Fruit fly (Drosophila melanogaster) whole organism, prepupa: ENCODE results near the gene CG11811.

Source experiments
- Blimp-1 ChIP-seq: fragments of 200-800 bp; sonication (Bioruptor generic); optimal IDR thresholded peaks from 3 replicates; lab custom pipeline; 2017; ENCODE audit warnings: missing biosample characterization, missing genetic modification characterization, mild to moderate bottlenecking, moderate library complexity, missing genetic modification reagents
- CG10669 ChIP-seq: fragments of 200-800 bp; sonication (Bioruptor generic); optimal IDR thresholded peaks from 3 replicates; lab custom pipeline; 2018; ENCODE audit warnings: missing biosample characterization, mild to moderate bottlenecking, missing genetic modification characterization, moderate library complexity
- CG11294 ChIP-seq: fragments of 200-800 bp; sonication (Bioruptor generic); IDR thresholded peaks from 2 replicates; pipeline ENCODE4 v1.3.6; 2022; ENCODE audit warnings: missing biosample characterization, missing genetic modification characterization
- CG15336 ChIP-seq: fragments of 200-800 bp; sonication (Bioruptor generic); IDR thresholded peaks from 2 replicates; pipeline ENCODE4 v1.3.6; 2022; ENCODE audit warnings: missing biosample characterization, missing genetic modification characterization
- CG1621 ChIP-seq: fragments of 200-800 bp; sonication (Bioruptor generic); optimal IDR thresholded peaks from 3 replicates; lab custom pipeline; 2018; ENCODE audit warnings: missing biosample characterization, mild to moderate bottlenecking, missing genetic modification characterization
- CG16779 ChIP-seq: fragments of 200-800 bp; sonication (Bioruptor generic); optimal IDR thresholded peaks from 3 replicates; lab custom pipeline; 2017; ENCODE audit warnings: missing biosample characterization, mild to moderate bottlenecking, missing genetic modification characterization
- CG3032 ChIP-seq: fragments of 200-800 bp; optimal IDR thresholded peaks from 2 replicates; lab custom pipeline; 2019; ENCODE audit warnings: missing biosample characterization, mild to moderate bottlenecking, missing genetic modification characterization, moderate library complexity
- CG31627 ChIP-seq: fragments of 200-800 bp; sonication (Bioruptor generic); optimal IDR thresholded peaks from 3 replicates; lab custom pipeline; 2016; ENCODE audit warnings: missing biosample characterization, missing genetic modification characterization
- CG32006 ChIP-seq: fragments of 200-800 bp; sonication (Bioruptor generic); optimal IDR thresholded peaks from 3 replicates; lab custom pipeline; 2017; ENCODE audit warnings: missing biosample characterization, mild to moderate bottlenecking, missing genetic modification characterization
- CG34406 ChIP-seq: fragments of 200-800 bp; sonication (Bioruptor generic); optimal IDR thresholded peaks from 3 replicates; lab custom pipeline; 2016; ENCODE audit warnings: missing biosample characterization, missing genetic modification characterization
- CG3919 ChIP-seq: fragments of 200-800 bp; sonication (Bioruptor generic); optimal IDR thresholded peaks from 3 replicates; lab custom pipeline; 2016; ENCODE audit warnings: missing biosample characterization, missing genetic modification characterization
- CG4318 ChIP-seq: fragments of 200-800 bp; sonication (Bioruptor generic); optimal IDR thresholded peaks from 3 replicates; lab custom pipeline; 2017; ENCODE audit warnings: missing biosample characterization, mild to moderate bottlenecking, missing genetic modification characterization
- CG6163 ChIP-seq: fragments of 200-800 bp; sonication (Bioruptor generic); IDR thresholded peaks from 3 replicates; pipeline ENCODE4 v1.3.6; 2022; ENCODE audit warnings: missing biosample characterization, missing genetic modification characterization
- CG6276 ChIP-seq: fragments of 200-800 bp; sonication (Bioruptor generic); optimal IDR thresholded peaks from 2 replicates; lab custom pipeline; 2017; ENCODE audit warnings: missing biosample characterization, mild to moderate bottlenecking, missing genetic modification characterization
- CG6792 ChIP-seq: fragments of 200-800 bp; sonication (Bioruptor generic); optimal IDR thresholded peaks from 3 replicates; lab custom pipeline; 2016; ENCODE audit warnings: missing biosample characterization, missing genetic modification characterization
- CG6808 ChIP-seq: fragments of 200-800 bp; sonication (Bioruptor generic); optimal IDR thresholded peaks from 3 replicates; lab custom pipeline; 2017; ENCODE audit warnings: missing biosample characterization, missing genetic modification characterization, mild to moderate bottlenecking, moderate library complexity, missing genetic modification reagents
- CG6854 ChIP-seq: fragments of 200-800 bp; sonication (Bioruptor generic); optimal IDR thresholded peaks from 2 replicates; lab custom pipeline; 2017; ENCODE audit warnings: missing biosample characterization, mild to moderate bottlenecking, missing genetic modification characterization
- CG7368 ChIP-seq: fragments of 200-800 bp; sonication (Bioruptor generic); optimal IDR thresholded peaks from 3 replicates; lab custom pipeline; 2016; ENCODE audit warnings: missing biosample characterization, missing genetic modification characterization
- CG8119 ChIP-seq: fragments of 200-800 bp; sonication (Bioruptor generic); IDR thresholded peaks from 3 replicates; pipeline ENCODE4 v1.3.6; 2022; ENCODE audit warnings: missing biosample characterization, missing genetic modification characterization
- CG8319 ChIP-seq: fragments of 200-800 bp; sonication (Bioruptor generic); optimal IDR thresholded peaks from 3 replicates; lab custom pipeline; 2016; ENCODE audit warnings: missing biosample characterization, missing genetic modification characterization
- CG8632 ChIP-seq: fragments of 200-800 bp; sonication (Bioruptor generic); optimal IDR thresholded peaks from 3 replicates; lab custom pipeline; 2016; ENCODE audit warnings: missing biosample characterization, missing genetic modification characterization
- CG9139 ChIP-seq: fragments of 200-800 bp; sonication (Bioruptor generic); optimal IDR thresholded peaks from 3 replicates; lab custom pipeline; 2017; ENCODE audit warnings: missing biosample characterization, mild to moderate bottlenecking, missing genetic modification characterization
- Eip75B ChIP-seq: fragments of 200-800 bp; sonication (Bioruptor generic); optimal IDR thresholded peaks from 3 replicates; lab custom pipeline; 2016; ENCODE audit warnings: missing biosample characterization, missing genetic modification characterization
- Eip78C ChIP-seq: fragments of 200-800 bp; sonication (Bioruptor generic); peaks from one replicate; lab custom pipeline; 2016; ENCODE audit warnings: missing biosample characterization, missing genetic modification characterization
- Eip93F ChIP-seq: fragments of 200-800 bp; sonication (Bioruptor generic); optimal IDR thresholded peaks from 2 replicates; lab custom pipeline; 2016; ENCODE audit warnings: missing biosample characterization, mild to moderate bottlenecking, missing genetic modification characterization
- Ets96B ChIP-seq: fragments of 200-800 bp; optimal IDR thresholded peaks from 2 replicates; lab custom pipeline; 2019; ENCODE audit warnings: missing biosample characterization, mild to moderate bottlenecking, missing genetic modification characterization, moderate library complexity
- Gug ChIP-seq: fragments of 200-800 bp; sonication (Bioruptor generic); IDR thresholded peaks from 2 replicates; pipeline ENCODE4 v1.3.6; 2022; ENCODE audit warnings: missing biosample characterization, missing genetic modification characterization
- Hr4 ChIP-seq: fragments of 200-800 bp; sonication (Bioruptor generic); optimal IDR thresholded peaks from 3 replicates; lab custom pipeline; 2016; ENCODE audit warnings: missing biosample characterization, missing genetic modification characterization
- Met ChIP-seq: fragments of 200-800 bp; sonication (Bioruptor generic); optimal IDR thresholded peaks from 3 replicates; lab custom pipeline; 2016; ENCODE audit warnings: missing biosample characterization, missing genetic modification characterization
- OdsH ChIP-seq: fragments of 200-800 bp; sonication (Bioruptor generic); optimal IDR thresholded peaks from 3 replicates; lab custom pipeline; 2016; ENCODE audit warnings: missing biosample characterization, missing genetic modification characterization
- Smox ChIP-seq: fragments of 200-800 bp; sonication (Bioruptor generic); optimal IDR thresholded peaks from 3 replicates; lab custom pipeline; 2016; ENCODE audit warnings: missing biosample characterization, missing genetic modification characterization
- Sox102F ChIP-seq: fragments of 200-800 bp; sonication (Bioruptor generic); optimal IDR thresholded peaks from 2 replicates; lab custom pipeline; 2016; ENCODE audit warnings: missing biosample characterization, mild to moderate bottlenecking, missing genetic modification characterization
- Sox14 ChIP-seq: fragments of 200-800 bp; sonication (Bioruptor generic); optimal IDR thresholded peaks from 3 replicates; lab custom pipeline; 2016; ENCODE audit warnings: missing biosample characterization, missing genetic modification characterization
- achi ChIP-seq: fragments of 200-800 bp; sonication (Bioruptor generic); optimal IDR thresholded peaks from 3 replicates; lab custom pipeline; 2016; ENCODE audit warnings: missing biosample characterization, missing genetic modification characterization
- acj6 ChIP-seq: fragments of 200-800 bp; sonication (Bioruptor generic); optimal IDR thresholded peaks from 3 replicates; lab custom pipeline; 2016; ENCODE audit warnings: missing biosample characterization, missing genetic modification characterization
- dac ChIP-seq: fragments of 200-800 bp; sonication (Bioruptor generic); optimal IDR thresholded peaks from 2 replicates; lab custom pipeline; 2017; ENCODE audit warnings: missing biosample characterization, mild to moderate bottlenecking, missing genetic modification characterization
- dsx ChIP-seq: fragments of 200-800 bp; optimal IDR thresholded peaks from 3 replicates; lab custom pipeline; 2019; ENCODE audit warnings: missing biosample characterization, mild to moderate bottlenecking, missing genetic modification characterization, moderate library complexity; ENCODE audit not compliant: poor library complexity, severe bottlenecking
- eg ChIP-seq: fragments of 200-800 bp; sonication (Bioruptor generic); IDR thresholded peaks from 3 replicates; pipeline ENCODE4 v1.3.6; 2022; ENCODE audit warnings: missing biosample characterization, missing genetic modification characterization
- esn ChIP-seq: fragments of 200-800 bp; sonication (Bioruptor generic); optimal IDR thresholded peaks from 2 replicates; lab custom pipeline; 2016; ENCODE audit warnings: missing biosample characterization, mild to moderate bottlenecking, missing genetic modification characterization, moderate library complexity
- fd59A ChIP-seq: fragments of 200-800 bp; sonication (Bioruptor generic); optimal IDR thresholded peaks from 2 replicates; lab custom pipeline; 2017; ENCODE audit warnings: missing biosample characterization, mild to moderate bottlenecking, missing genetic modification characterization, missing genetic modification reagents
- fd85E ChIP-seq: fragments of 200-800 bp; sonication (Bioruptor generic); optimal IDR thresholded peaks from 3 replicates; lab custom pipeline; 2016; ENCODE audit warnings: missing biosample characterization, missing genetic modification characterization
- fkh ChIP-seq: fragments of 200-800 bp; sonication (Bioruptor generic); optimal IDR thresholded peaks from 3 replicates; lab custom pipeline; 2017; ENCODE audit warnings: missing biosample characterization, mild to moderate bottlenecking, missing genetic modification characterization, moderate library complexity
- lz ChIP-seq: fragments of 200-800 bp; sonication (Bioruptor generic); optimal IDR thresholded peaks from 3 replicates; lab custom pipeline; 2016; ENCODE audit warnings: missing biosample characterization, missing genetic modification characterization
- net ChIP-seq: fragments of 200-800 bp; sonication (Bioruptor generic); optimal IDR thresholded peaks from 3 replicates; lab custom pipeline; 2016; ENCODE audit warnings: missing biosample characterization, missing genetic modification characterization
- pdm3 ChIP-seq: fragments of 200-800 bp; sonication (Bioruptor generic); optimal IDR thresholded peaks from 3 replicates; lab custom pipeline; 2016; ENCODE audit warnings: missing biosample characterization, missing genetic modification characterization
- salr ChIP-seq, 2 experiments: fragments of 200-800 bp; sonication (Bioruptor generic); optimal IDR thresholded peaks; 3 replicates each; lab custom pipeline; 2016 to 2018; ENCODE audit warnings: missing biosample characterization in 2 of 2, missing genetic modification characterization in 2 of 2, mild to moderate bottlenecking in 1 of 2
- ss ChIP-seq, 2 experiments: fragments of 200-800 bp; sonication (Bioruptor generic); optimal IDR thresholded peaks; 2 replicates in 1 of 2; 3 replicates in 1 of 2; lab custom pipeline; 2017 to 2018; ENCODE audit warnings: mild to moderate bottlenecking in 2 of 2, missing biosample characterization in 2 of 2, missing genetic modification characterization in 2 of 2, moderate library complexity in 1 of 2
- svp ChIP-seq: fragments of 200-800 bp; sonication (Bioruptor generic); peaks from one replicate; lab custom pipeline; 2016; ENCODE audit warnings: missing biosample characterization, missing genetic modification characterization
- topi ChIP-seq: fragments of 200-800 bp; sonication (Bioruptor generic); optimal IDR thresholded peaks from 3 replicates; lab custom pipeline; 2016; ENCODE audit warnings: missing biosample characterization, missing genetic modification characterization
- vri ChIP-seq: fragments of 200-800 bp; sonication (Bioruptor generic); optimal IDR thresholded peaks from 3 replicates; lab custom pipeline; 2016; ENCODE audit warnings: missing biosample characterization, mild to moderate bottlenecking, missing genetic modification characterization

CG11811 gene

DNA sequence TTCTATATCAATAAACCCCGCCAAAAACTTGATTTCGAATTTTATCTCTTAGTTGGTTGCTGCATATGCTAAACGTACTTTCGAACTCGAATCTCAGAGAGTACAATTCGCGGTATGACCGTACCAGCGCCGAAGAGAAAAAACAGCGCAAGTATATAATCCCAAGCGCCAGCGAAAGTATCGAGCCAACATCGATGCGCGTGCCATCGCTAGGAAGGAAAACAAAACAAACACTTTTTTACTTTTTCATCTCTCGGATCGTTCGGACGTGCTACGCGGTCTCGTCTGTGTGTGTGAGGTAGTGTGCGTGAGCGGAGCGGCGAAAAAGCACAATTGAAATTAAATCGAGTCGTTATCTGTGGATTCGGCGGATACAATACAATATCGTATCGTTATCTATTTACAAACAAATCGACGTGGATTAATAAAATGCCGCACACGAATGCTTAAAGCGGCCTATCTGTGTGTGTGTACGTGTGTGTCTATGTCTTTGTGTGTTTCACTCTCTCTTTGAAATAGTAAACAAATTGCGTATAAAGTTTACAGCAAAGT is 26.2 kb upstream of the CG11811 start, which contains the start of gene simj:
Gene simj, plus strand, starts transcription at position 229 of the 552 bp plus-strand sequence.
- TF ChIP-seq CG1621 (tag; lab: Kevin White, UChicago) (peak; percentile 41), pdm3 (GFP tag; lab: Kevin White, UChicago) (peak; percentile 23), CG31627 (GFP tag; lab: Kevin White, UChicago) (no peak), CG6808 (GFP tag; lab: Kevin White, UChicago) (peak; percentile 42), CG11294 (GFP tag; lab: Robert Waterston, UW) (no peak), CG6163 (peak; percentile 77), CG3032 (tag; lab: Kevin White, UChicago) (peak; percentile 22), esn (peak; percentile 24), CG15336 (GFP tag; lab: Robert Waterston, UW) (peak; percentile 57; the same call in 1 of the 2 replicates), dac (GFP tag; lab: Kevin White, UChicago) (no peak), svp (GFP tag; lab: Kevin White, UChicago) (no peak), CG10669 (GFP tag; lab: Kevin White, UChicago) (no peak), OdsH (GFP tag; lab: Kevin White, UChicago) (peak; percentile 34), vri (peak; percentile 60), ss (GFP tag; optimal IDR thresholded peaks at IDR 0.05; lab: Kevin White, UChicago) (peak; percentile 53 to 66), CG4318 (no peak), Hr4 (no peak), lz (GFP tag; lab: Kevin White, UChicago) (peak; percentile 39), Ets96B (tag; lab: Kevin White, UChicago) (peak; percentile 36), CG8632 (GFP tag; lab: Kevin White, UChicago) (peak; percentile 13), Met (peak; percentile 44), CG8319 (no peak), CG32006 (GFP tag; lab: Kevin White, UChicago) (no peak), fd85E (GFP tag; lab: Kevin White, UChicago) (peak; percentile 60), Sox102F (GFP tag; lab: Kevin White, UChicago) (peak; percentile 49), Smox (GFP tag; lab: Kevin White, UChicago) (peak; percentile 28), acj6 (GFP tag; lab: Kevin White, UChicago) (peak; percentile 10), Gug (GFP tag; lab: Robert Waterston, UW) (peak; percentile 44; the same call in 1 of the 2 replicates), net (GFP tag; lab: Kevin White, UChicago) (peak; percentile 56), eg (GFP tag; lab: Robert Waterston, UW) (peak; percentile 81), Eip75B (GFP tag; lab: Kevin White, UChicago) (peak; percentile 48), achi (GFP tag; lab: Kevin White, UChicago) (peak; percentile 4), dsx (GFP tag; lab: Kevin White, UChicago) (peak; percentile 60), CG7368 (GFP tag; lab: Kevin White, UChicago) (peak; percentile 23), fd59A (GFP tag; lab: Kevin White, UChicago) (no peak), CG6792 (GFP tag; lab: Kevin White, UChicago) (peak; percentile 17), CG6276 (GFP tag; lab: Kevin White, UChicago) (peak; percentile 32), Eip78C (GFP tag; lab: Kevin White, UChicago) (peak; percentile 86), salr (GFP tag; optimal IDR thresholded peaks at IDR 0.05; lab: Kevin White, UChicago) (no peak), topi (GFP tag; lab: Kevin White, UChicago) (peak; percentile 54), CG8119 (GFP tag; lab: Robert Waterston, UW) (peak; percentile 44; the same call in 2 of the 3 replicates), Eip93F (GFP tag; lab: Kevin White, UChicago) (peak; percentile 50), CG16779 (tag; lab: Kevin White, UChicago) (peak; percentile 67), Sox14 (GFP tag; lab: Kevin White, UChicago) (peak; percentile 66), CG3919 (peak; percentile 40), CG34406 (GFP tag; lab: Kevin White, UChicago) (peak; percentile 17), CG6854 (GFP tag; lab: Kevin White, UChicago) (peak; percentile 71), fkh (GFP tag; lab: Kevin White, UChicago) (peak; percentile 96), CG9139 (peak; percentile 27), Blimp-1 (GFP tag; lab: Kevin White, UChicago) (peak; percentile 13)
